Fruit fly (Drosophila melanogaster) whole organism: ENCODE data around the gene CG13829.

Experiments used
- Dll ChIP-seq: fragments of >200 bp; optimal IDR thresholded peaks from 2 replicates; lab custom pipeline; 2017
- pan ChIP-seq: fragments of >200 bp; optimal IDR thresholded peaks from 2 replicates; lab custom pipeline; 2017
- psq ChIP-seq: fragments of >200 bp; optimal IDR thresholded peaks from 2 replicates; lab custom pipeline; 2017
- usp ChIP-seq: fragments of >200 bp; optimal IDR thresholded peaks from 2 replicates; lab custom pipeline; 2017; ENCODE audit warnings: missing biosample characterization, missing genetic modification characterization, mixed read lengths

DNA sequence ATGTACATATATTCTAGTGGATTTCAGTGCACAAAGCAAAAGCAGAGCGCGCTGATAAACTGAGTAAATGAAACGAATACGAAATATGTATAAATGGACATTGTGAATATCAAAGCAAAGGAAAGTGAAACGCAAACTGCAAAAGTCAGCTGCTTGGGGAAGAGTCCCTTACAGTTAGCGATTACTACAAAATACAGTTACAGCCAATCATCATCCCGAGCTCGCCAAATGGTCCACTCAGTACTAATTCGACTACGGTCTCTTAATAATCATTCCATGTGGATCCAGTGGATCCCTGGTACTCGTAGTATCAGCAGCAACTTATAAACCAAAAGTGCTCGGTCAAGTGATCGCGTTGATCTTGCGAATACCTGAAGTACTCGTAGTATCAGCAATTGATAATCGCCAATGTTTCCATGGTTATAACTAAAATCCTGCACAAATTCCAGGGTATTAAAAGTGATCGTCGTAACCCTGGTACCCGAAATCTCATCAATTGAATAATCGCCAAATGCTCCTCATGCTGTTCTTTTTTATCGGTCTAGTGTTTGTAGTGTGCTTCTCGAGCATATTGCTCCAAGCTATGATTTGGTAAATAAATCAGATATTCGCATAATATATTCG lies 20.7 kb upstream of the CG13829 start:
- TF ChIP-seq psq (lab: Kevin White, UChicago) (no peak), usp (GFP tag; lab: Kevin White, UChicago) (no peak), pan (no peak), Dll (lab: Kevin White, UChicago) (no peak)
